Fruit fly (Drosophila melanogaster) whole organism, embryonic: ENCODE data around the gene CG15696.

Source experiments
- Awh ChIP-seq: fragments of 200-800 bp; sonication (Bioruptor generic); IDR thresholded peaks from 2 replicates; pipeline ENCODE4, ENCODE4 v1.3.6; 2022; ENCODE audit warnings: missing biosample characterization, missing genetic modification characterization
- CG10147 ChIP-seq: fragments of 200-800 bp; sonication (Bioruptor generic); optimal IDR thresholded peaks from 2 replicates; lab custom pipeline; 2019; ENCODE audit warnings: missing biosample characterization, mild to moderate bottlenecking, missing genetic modification characterization, moderate library complexity
- CG1024 ChIP-seq: fragments of 200-800 bp; sonication (Bioruptor generic); IDR thresholded peaks from 2 replicates; pipeline ENCODE4 v1.3.6; 2022; ENCODE audit warnings: missing biosample characterization, missing genetic modification characterization
- CG10654 ChIP-seq: fragments of 200-800 bp; sonication (Bioruptor generic); optimal IDR thresholded peaks from 2 replicates; lab custom pipeline; 2016; ENCODE audit warnings: missing biosample characterization, missing genetic modification characterization
- CG13624 ChIP-seq: fragments of 200-800 bp; sonication (Bioruptor generic); optimal IDR thresholded peaks from 2 replicates; lab custom pipeline; 2016; ENCODE audit warnings: missing biosample characterization, missing genetic modification characterization
- CG13775 ChIP-seq: fragments of 200-800 bp; sonication (Bioruptor generic); optimal IDR thresholded peaks from 3 replicates; lab custom pipeline; 2017; ENCODE audit warnings: missing biosample characterization, mild to moderate bottlenecking, missing genetic modification characterization
- CG14441 ChIP-seq: fragments of 200-800 bp; sonication (Bioruptor generic); IDR thresholded peaks from 2 replicates; pipeline ENCODE4 v1.3.6; 2022; ENCODE audit warnings: missing biosample characterization, missing genetic modification characterization
- CG15601 ChIP-seq: fragments of 200-800 bp; sonication (Bioruptor generic); optimal IDR thresholded peaks from 3 replicates; lab custom pipeline; 2019; ENCODE audit warnings: missing biosample characterization, mild to moderate bottlenecking, missing genetic modification characterization, moderate library complexity
- CG17829 ChIP-seq: fragments of 200-800 bp; optimal IDR thresholded peaks from 2 replicates; lab custom pipeline; 2019; ENCODE audit warnings: missing biosample characterization, mild to moderate bottlenecking, missing genetic modification characterization, moderate library complexity
- CG18011 ChIP-seq: fragments of 200-800 bp; sonication (Bioruptor generic); optimal IDR thresholded peaks from 2 replicates; lab custom pipeline; 2017; ENCODE audit warnings: missing biosample characterization, missing genetic modification characterization, mild to moderate bottlenecking, moderate library complexity, missing genotype
- CG2202 ChIP-seq: fragments of 200-800 bp; sonication (Bioruptor generic); optimal IDR thresholded peaks from 2 replicates; lab custom pipeline; 2018; ENCODE audit warnings: missing biosample characterization, mild to moderate bottlenecking, missing genetic modification characterization
- CG2889 ChIP-seq: fragments of 200-800 bp; sonication (Bioruptor generic); IDR thresholded peaks from 3 replicates; pipeline ENCODE4 v1.3.6; 2022; ENCODE audit warnings: missing biosample characterization, missing genetic modification characterization
- CG34224 ChIP-seq: fragments of 200-800 bp; sonication (Bioruptor generic); IDR thresholded peaks from 3 replicates; pipeline ENCODE4 v1.3.6; 2022; ENCODE audit warnings: missing biosample characterization, missing genetic modification characterization; ENCODE audit not compliant: partially characterized antibody
- CG5180 ChIP-seq: fragments of 200-800 bp; sonication (Bioruptor generic); optimal IDR thresholded peaks from 3 replicates; lab custom pipeline; 2017; ENCODE audit warnings: missing biosample characterization, missing genetic modification characterization, mild to moderate bottlenecking, moderate library complexity, missing genetic modification reagents
- CG7357 ChIP-seq: fragments of 200-800 bp; sonication (Bioruptor generic); IDR thresholded peaks from 3 replicates; pipeline ENCODE4 v1.3.6; 2022; ENCODE audit warnings: missing biosample characterization, missing genetic modification characterization
- CG7786 ChIP-seq: fragments of 200-800 bp; sonication (Bioruptor generic); optimal IDR thresholded peaks from 2 replicates; lab custom pipeline; 2016; ENCODE audit warnings: missing biosample characterization, missing genetic modification characterization
- CHES-1-like ChIP-seq: fragments of 200-800 bp; sonication (Bioruptor generic); optimal IDR thresholded peaks from 2 replicates; lab custom pipeline; 2016; ENCODE audit warnings: missing biosample characterization, missing genetic modification characterization
- Chrac-16 ChIP-seq: fragments of 200-800 bp; sonication (Bioruptor generic); optimal IDR thresholded peaks from 3 replicates; lab custom pipeline; 2016; ENCODE audit warnings: missing biosample characterization, missing genetic modification characterization
- CkIIα-i1 ChIP-seq: fragments of 200-800 bp; sonication (Bioruptor generic); IDR thresholded peaks from 2 replicates; pipeline ENCODE4 v1.3.6; 2022; ENCODE audit warnings: missing biosample characterization, missing genetic modification characterization
- Dbx ChIP-seq: fragments of 200-800 bp; sonication (Bioruptor generic); IDR thresholded peaks from 3 replicates; pipeline ENCODE4 v1.3.6; 2022; ENCODE audit warnings: missing biosample characterization, missing genetic modification characterization
- Fer3 ChIP-seq: fragments of 200-800 bp; sonication (Bioruptor generic); optimal IDR thresholded peaks from 2 replicates; lab custom pipeline; 2018; ENCODE audit warnings: missing biosample characterization, mild to moderate bottlenecking, missing genetic modification characterization, moderate library complexity
- HLH4C ChIP-seq: fragments of 200-800 bp; sonication (Bioruptor generic); IDR thresholded peaks from 3 replicates; pipeline ENCODE4 v1.3.6; 2022; ENCODE audit warnings: missing biosample characterization, missing genetic modification characterization; ENCODE audit not compliant: partially characterized antibody
- HmgD ChIP-seq: fragments of 200-800 bp; sonication (Bioruptor generic); optimal IDR thresholded peaks from 3 replicates; lab custom pipeline; 2016; ENCODE audit warnings: missing biosample characterization, missing genetic modification characterization
- MTF-1 ChIP-seq: fragments of 200-800 bp; sonication (Bioruptor generic); optimal IDR thresholded peaks from 2 replicates; lab custom pipeline; 2018; ENCODE audit warnings: missing biosample characterization, mild to moderate bottlenecking, missing genetic modification characterization, borderline replicate concordance
- Rfx ChIP-seq: fragments of 200-800 bp; sonication (Bioruptor generic); IDR thresholded peaks from 2 replicates; pipeline ENCODE4 v1.3.6; 2022; ENCODE audit warnings: missing biosample characterization, missing genetic modification characterization
- Sox100B ChIP-seq: fragments of 200-800 bp; sonication (Bioruptor generic); optimal IDR thresholded peaks from 3 replicates; lab custom pipeline; 2018; ENCODE audit warnings: missing biosample characterization, mild to moderate bottlenecking, missing genetic modification characterization
- Taf1 ChIP-seq: fragments of 200-800 bp; sonication (Bioruptor generic); IDR thresholded peaks from 2 replicates; pipeline ENCODE4 v1.3.6; 2022; ENCODE audit warnings: missing biosample characterization, missing genetic modification characterization
- Trl ChIP-seq, 3 experiments: fragments of >200 bp in 2 of 3; fragments of 200-800 bp in 1 of 3; sonication (Bioruptor generic) in 1 of 3; optimal IDR thresholded peaks; 2 replicates in 1 of 3; 3 replicates in 2 of 3; lab custom pipeline; 2016 to 2017; ENCODE audit warnings: missing biosample characterization in 1 of 3, missing genetic modification characterization in 1 of 3
- abd-A ChIP-seq: fragments of 200-800 bp; sonication (Bioruptor generic); optimal IDR thresholded peaks from 3 replicates; lab custom pipeline; 2019; ENCODE audit warnings: missing biosample characterization, mild to moderate bottlenecking, missing genetic modification characterization, moderate library complexity
- az2 ChIP-seq: fragments of 200-800 bp; sonication (Bioruptor generic); optimal IDR thresholded peaks from 3 replicates; lab custom pipeline; 2016; ENCODE audit warnings: missing biosample characterization, missing genetic modification characterization
- caup ChIP-seq: fragments of 200-800 bp; sonication (Bioruptor generic); optimal IDR thresholded peaks from 3 replicates; lab custom pipeline; 2017; ENCODE audit warnings: missing biosample characterization, mild to moderate bottlenecking, missing genetic modification characterization, moderate library complexity; ENCODE audit not compliant: severe bottlenecking
- chinmo ChIP-seq: fragments of 200-800 bp; sonication (Bioruptor generic); IDR thresholded peaks from 4 replicates; pipeline ENCODE4 v1.3.6; 2022; ENCODE audit warnings: missing biosample characterization, missing genetic modification characterization; ENCODE audit not compliant: partially characterized antibody
- croc ChIP-seq: fragments of 200-800 bp; sonication (Bioruptor generic); conservative IDR thresholded peaks from 3 replicates; pipeline ENCODE4 v1.3.6; 2022; ENCODE audit warnings: missing biosample characterization, missing genetic modification characterization
- da ChIP-seq: fragments of 200-800 bp; sonication (Bioruptor generic); optimal IDR thresholded peaks from 2 replicates; lab custom pipeline; 2016; ENCODE audit warnings: missing biosample characterization, missing genetic modification characterization
- dmrt99B ChIP-seq: fragments of 200-800 bp; sonication (Bioruptor generic); optimal IDR thresholded peaks from 2 replicates; lab custom pipeline; 2018; ENCODE audit warnings: missing biosample characterization, mild to moderate bottlenecking, missing genetic modification characterization, moderate library complexity
- gsb ChIP-seq: fragments of 200-800 bp; sonication (Bioruptor generic); IDR thresholded peaks from 2 replicates; pipeline ENCODE4 v1.3.6; 2022; ENCODE audit warnings: missing biosample characterization, missing genetic modification characterization
- ken ChIP-seq: fragments of 200-800 bp; sonication (Bioruptor generic); IDR thresholded peaks from 3 replicates; pipeline ENCODE4 v1.3.6; 2022; ENCODE audit warnings: missing biosample characterization, missing genetic modification characterization
- lab ChIP-seq: fragments of 200-800 bp; sonication (Bioruptor generic); optimal IDR thresholded peaks from 3 replicates; lab custom pipeline; 2017; ENCODE audit warnings: missing biosample characterization, missing genetic modification characterization, mild to moderate bottlenecking, moderate library complexity, missing genetic modification reagents
- mld ChIP-seq: fragments of 200-800 bp; sonication (Bioruptor generic); IDR thresholded peaks from 3 replicates; pipeline ENCODE4 v1.3.6; 2022; ENCODE audit warnings: missing biosample characterization, missing genetic modification characterization; ENCODE audit not compliant: partially characterized antibody
- p53 ChIP-seq: fragments of 200-800 bp; sonication (Bioruptor generic); optimal IDR thresholded peaks from 2 replicates; lab custom pipeline; 2016; ENCODE audit warnings: missing biosample characterization, missing genetic modification characterization
- pzg ChIP-seq: fragments of 200-800 bp; sonication (Bioruptor generic); optimal IDR thresholded peaks from 3 replicates; lab custom pipeline; 2018; ENCODE audit warnings: missing biosample characterization, mild to moderate bottlenecking, missing genetic modification characterization, moderate library complexity
- sd ChIP-seq: fragments of 200-800 bp; sonication (Bioruptor generic); optimal IDR thresholded peaks from 3 replicates; lab custom pipeline; 2018; ENCODE audit warnings: missing biosample characterization, mild to moderate bottlenecking, missing genetic modification characterization, moderate library complexity
- sima ChIP-seq: fragments of 200-800 bp; sonication (Bioruptor generic); optimal IDR thresholded peaks from 2 replicates; lab custom pipeline; 2016; ENCODE audit warnings: missing biosample characterization, missing genetic modification characterization
- sisA ChIP-seq: fragments of 200-800 bp; sonication (Bioruptor generic); IDR thresholded peaks from 2 replicates; pipeline ENCODE4 v1.3.6; 2022; ENCODE audit warnings: missing biosample characterization, missing genetic modification characterization
- so ChIP-seq: fragments of 200-800 bp; sonication (Bioruptor generic); IDR thresholded peaks from 3 replicates; pipeline ENCODE4 v1.3.6; 2022; ENCODE audit warnings: missing biosample characterization, missing genetic modification characterization
- tgo ChIP-seq: fragments of 200-800 bp; sonication (Bioruptor generic); IDR thresholded peaks from 3 replicates; pipeline ENCODE4 v1.3.6; 2022; ENCODE audit warnings: missing biosample characterization, missing genetic modification characterization
- tin ChIP-seq: fragments of 200-800 bp; sonication (Bioruptor generic); optimal IDR thresholded peaks from 3 replicates; lab custom pipeline; 2016; ENCODE audit warnings: missing biosample characterization, missing genetic modification characterization
- twi ChIP-seq: fragments of 200-800 bp; optimal IDR thresholded peaks from 2 replicates; lab custom pipeline; 2019; ENCODE audit warnings: missing biosample characterization, mild to moderate bottlenecking, missing genetic modification characterization, moderate library complexity
- zf30C ChIP-seq: fragments of 200-800 bp; sonication (Bioruptor generic); optimal IDR thresholded peaks from 3 replicates; lab custom pipeline; 2018; ENCODE audit warnings: missing biosample characterization, mild to moderate bottlenecking, missing genetic modification characterization

The CG15696 gene

dm6 chr3R:20830153-20830695 is 16.6 kb upstream of the CG15696 start, which contains the start of gene Adss (continued):
- TF ChIP-seq gsb (GFP tag; lab: Robert Waterston, UW) (no peak), Fer3 (tag; lab: Kevin White, UChicago) (peak; percentile 22), Rfx (GFP tag; lab: Robert Waterston, UW) (peak; percentile 59), MTF-1 (GFP tag; lab: Kevin White, UChicago) (peak; percentile 63), sisA (GFP tag; lab: Robert Waterston, UW) (no peak), Chrac-16 (no peak), lab (GFP tag; lab: Kevin White, UChicago) (peak; percentile 63), HLH4C (GFP tag; lab: Robert Waterston, UW) (peak; percentile 23; the same call in 2 of the 3 replicates), sd (tag; lab: Kevin White, UChicago) (no peak), az2 (GFP tag; lab: Kevin White, UChicago) (no peak), Trl (optimal IDR thresholded peaks at IDR 0.05; lab: Kevin White, UChicago) (peak in 1 of 2 experiments; percentile 26), Trl (GFP tag; optimal IDR thresholded peaks at IDR 0.05; lab: Kevin White, UChicago) (peak; percentile 56), caup (GFP tag; lab: Kevin White, UChicago) (peak; percentile 46), tgo (GFP tag; lab: Robert Waterston, UW) (no peak), chinmo (peak; percentile 6; the same call in 2 of the 4 replicates), Awh (GFP tag; lab: Robert Waterston, UW) (0 out of 2 replicates have a peak, but pooled peaks have one; percentile 11), Sox100B (GFP tag; lab: Kevin White, UChicago) (no peak), CG18011 (GFP tag; lab: Kevin White, UChicago) (no peak), dmrt99B (tag; lab: Kevin White, UChicago) (no peak), mld (GFP tag; lab: Robert Waterston, UW) (no peak), CG2202 (tag; lab: Kevin White, UChicago) (no peak), HmgD (GFP tag; lab: Kevin White, UChicago) (peak; percentile 74), tin (GFP tag; lab: Kevin White, UChicago) (no peak), CHES-1-like (GFP tag; lab: Kevin White, UChicago) (peak; percentile 39), CG10654 (no peak), da (GFP tag; lab: Kevin White, UChicago) (no peak), abd-A (tag; lab: Kevin White, UChicago) (peak; percentile 23), CG34224 (GFP tag; lab: Robert Waterston, UW) (no peak; the same call in 1 of the 3 replicates), CG7786 (GFP tag; lab: Kevin White, UChicago) (peak; percentile 45), CG7357 (GFP tag; lab: Robert Waterston, UW) (no peak), pzg (peak; percentile 90), Taf1 (GFP tag; lab: Robert Waterston, UW) (no peak), ken (no peak), CG1024 (peak; percentile 44; the same call in 1 of the 2 replicates), so (GFP tag; lab: Robert Waterston, UW) (no peak; the same call in 2 of the 3 replicates), croc (GFP tag; lab: Robert Waterston, UW) (no peak), sima (GFP tag; lab: Kevin White, UChicago) (no peak), CG13775 (GFP tag; lab: Kevin White, UChicago) (peak; percentile 7), Dbx (GFP tag; lab: Robert Waterston, UW) (peak; percentile 77; the same call in 2 of the 3 replicates), CG10147 (no peak), CkIIα-i1 (no peak), p53 (GFP tag; lab: Kevin White, UChicago) (no peak), CG15601 (tag; lab: Kevin White, UChicago) (no peak), zf30C (no peak), CG13624 (GFP tag; lab: Kevin White, UChicago) (peak; percentile 35), twi (tag; lab: Kevin White, UChicago) (no peak), CG17829 (tag; lab: Kevin White, UChicago) (peak; percentile 3), CG2889 (GFP tag; lab: Robert Waterston, UW) (0 out of 3 replicates have a peak, but pooled peaks have one; percentile 40), CG5180 (peak; percentile 61), CG14441 (no peak)
